Fruit fly (Drosophila melanogaster): ENCODE measurements around the gene bam.

bam gene

dm6 chr3R:25207405-25208003 lies 37.4 kb downstream of the bam start (continued):
- TF ChIP-seq unc-4 (GFP tag; IDR thresholded peaks at IDR 0.05; ENCODE audit: partially characterized antibody) (no peak), CG16863 (GFP tag; optimal IDR thresholded peaks at IDR 0.05) (peak; percentile 29), CG2120 (GFP tag; optimal IDR thresholded peaks at IDR 0.05) (peak; percentile 55), TFAM (GFP tag; optimal IDR thresholded peaks at IDR 0.05) (no peak), CG43689 (GFP tag; IDR thresholded peaks at IDR 0.05) (no peak), gro (GFP tag; optimal IDR thresholded peaks at IDR 0.05) (no peak), dm (GFP tag; optimal IDR thresholded peaks at IDR 0.05) (no peak), p53 (GFP tag; optimal IDR thresholded peaks at IDR 0.05) (no peak), D19A (tag; optimal IDR thresholded peaks at IDR 0.05) (peak; percentile 77), CG18476 (GFP tag; optimal IDR thresholded peaks at IDR 0.05) (peak; percentile 65), grn (GFP tag; optimal IDR thresholded peaks at IDR 0.05) (peak; percentile 52), CG17612 (GFP tag; IDR thresholded peaks at IDR 0.05) (0 out of 2 replicates have a peak, but pooled peaks have one; percentile 14), pros (GFP tag; optimal IDR thresholded peaks at IDR 0.05) (peak; percentile 31), CG8089 (GFP tag; optimal IDR thresholded peaks at IDR 0.05) (no peak), Tbp (GFP tag; optimal IDR thresholded peaks at IDR 0.05) (no peak), run (tag; optimal IDR thresholded peaks at IDR 0.05) (peak; percentile 73), lola (GFP tag; optimal IDR thresholded peaks at IDR 0.05) (peak in 1 of 3 experiments; percentile 80), E2f1 (GFP tag; IDR thresholded peaks at IDR 0.05) (peak; percentile 53), GATAe (GFP tag; conservative IDR thresholded peaks at IDR 0.05) (no peak), CG42726 (GFP tag; IDR thresholded peaks at IDR 0.05; ENCODE audit: partially characterized antibody) (no peak), stwl (tag; optimal IDR thresholded peaks at IDR 0.05) (no peak), sug (tag; optimal IDR thresholded peaks at IDR 0.05) (peak; percentile 44), pzg (GFP tag; optimal IDR thresholded peaks at IDR 0.05) (no peak), gsb-n (tag; optimal IDR thresholded peaks at IDR 0.05) (peak; percentile 74), Ptx1 (GFP tag; IDR thresholded peaks at IDR 0.05) (peak; percentile 71), BtbVII (GFP tag; optimal IDR thresholded peaks at IDR 0.05) (peak; percentile 71), CG15011 (GFP tag; optimal IDR thresholded peaks at IDR 0.05) (peak; percentile 60), Med (GFP tag) (peak; percentile 84), CG6654 (GFP tag; optimal IDR thresholded peaks at IDR 0.05) (peak; percentile 49), ash1 (GFP tag; optimal IDR thresholded peaks at IDR 0.05) (no peak), kay (GFP tag; optimal IDR thresholded peaks at IDR 0.05) (peak; percentile 10), CG3726 (GFP tag; IDR thresholded peaks at IDR 0.05) (0 out of 3 replicates have a peak, but pooled peaks have one; percentile 61), br (optimal IDR thresholded peaks at IDR 0.05) (no peak), twi (tag; optimal IDR thresholded peaks at IDR 0.05) (peak; percentile 35), CG4404 (GFP tag; IDR thresholded peaks at IDR 0.05) (peak; percentile 59), CHES-1-like (GFP tag; optimal IDR thresholded peaks at IDR 0.05) (peak; percentile 25), ci (GFP tag; IDR thresholded peaks at IDR 0.05) (peak; percentile 81), Kr (GFP tag; optimal IDR thresholded peaks at IDR 0.05) (no peak), CG11696 (GFP tag; IDR thresholded peaks at IDR 0.05) (peak; percentile 93), ro (GFP tag; IDR thresholded peaks at IDR 0.05) (no peak), Fer3 (tag; optimal IDR thresholded peaks at IDR 0.05) (peak; percentile 72), Hr39 (optimal IDR thresholded peaks at IDR 0.05) (no peak), CG13123 (GFP tag; optimal IDR thresholded peaks at IDR 0.05) (no peak), sisA (GFP tag; IDR thresholded peaks at IDR 0.05) (peak; percentile 69), CG18599 (GFP tag; optimal IDR thresholded peaks at IDR 0.05) (peak; percentile 74), Camta (GFP tag; optimal IDR thresholded peaks at IDR 0.05) (peak; percentile 40), CG9797 (GFP tag; optimal IDR thresholded peaks at IDR 0.05) (no peak), CG8944 (GFP tag; optimal IDR thresholded peaks at IDR 0.05) (no peak), Oaz (GFP tag; IDR thresholded peaks at IDR 0.05) (peak; percentile 50), Dbx (GFP tag; IDR thresholded peaks at IDR 0.05) (0 out of 3 replicates have a peak, but pooled peaks have one; percentile 10), unpg (GFP tag; optimal IDR thresholded peaks at IDR 0.05) (peak; percentile 86)
